Worm (Caenorhabditis elegans): ENCODE results near the gene lam-1.

- TF ChIP-seq rnt-1 (tag; optimal IDR thresholded peaks at IDR 0.05) (peak; percentile 71), ceh-2 (tag; optimal IDR thresholded peaks at IDR 0.05) (peak; percentile 35), ama-1 (optimal IDR thresholded peaks at IDR 0.05) (peak; percentile 89), pat-9 (tag; optimal IDR thresholded peaks at IDR 0.05) (peak; percentile 30), fkh-10 (GFP tag; optimal IDR thresholded peaks at IDR 0.05) (no peak), pros-1 (tag; optimal IDR thresholded peaks at IDR 0.05) (peak; percentile 31), ref-2 (tag; optimal IDR thresholded peaks at IDR 0.05) (peak; percentile 69), K02D7.2 (tag; optimal IDR thresholded peaks at IDR 0.05) (peak; percentile 37), tbx-2 (tag; optimal IDR thresholded peaks at IDR 0.05) (peak; percentile 46), ceh-45 (GFP tag; IDR thresholded peaks at IDR 0.05) (0 out of 2 replicates have a peak, but pooled peaks have one; percentile 57), unc-86 (tag; optimal IDR thresholded peaks at IDR 0.05) (no peak)
Observed at ce11 chrIV:5183755-5184166, 10.6 kb downstream of the lam-1 start, which contains the start of gene W03F8.4.

All from whole organism, late embryonic.